Fruit fly (Drosophila melanogaster) whole organism, adult: ENCODE results near the gene CG32708.

Experiments
- CG33017 ChIP-seq: fragments of 200-800 bp; sonication (Bioruptor generic); optimal IDR thresholded peaks from 2 replicates; lab custom pipeline; 2018; ENCODE audit warnings: missing biosample characterization, mild to moderate bottlenecking, missing genetic modification characterization, moderate library complexity
- CG5204 ChIP-seq: fragments of 200-800 bp; sonication (Bioruptor generic); optimal IDR thresholded peaks from 2 replicates; lab custom pipeline; 2016; ENCODE audit warnings: missing biosample characterization, missing genetic modification characterization
- CG7045 ChIP-seq: fragments of 200-800 bp; sonication (Bioruptor generic); optimal IDR thresholded peaks from 2 replicates; lab custom pipeline; 2017; ENCODE audit warnings: missing biosample characterization, mild to moderate bottlenecking, missing genetic modification characterization
- CG7101 ChIP-seq: fragments of 200-800 bp; sonication (Bioruptor generic); optimal IDR thresholded peaks from 2 replicates; lab custom pipeline; 2018; ENCODE audit warnings: missing biosample characterization, mild to moderate bottlenecking, missing genetic modification characterization, moderate library complexity
- Crg-1 ChIP-seq: fragments of 200-800 bp; sonication (Bioruptor generic); optimal IDR thresholded peaks from 2 replicates; lab custom pipeline; 2016; ENCODE audit warnings: missing biosample characterization, missing genetic modification characterization
- Hr96 ChIP-seq: fragments of 200-800 bp; sonication (Bioruptor generic); optimal IDR thresholded peaks from 2 replicates; lab custom pipeline; 2016; ENCODE audit warnings: missing biosample characterization, missing genetic modification characterization
- Mnt ChIP-seq: fragments of 200-800 bp; sonication (Bioruptor generic); optimal IDR thresholded peaks from 2 replicates; lab custom pipeline; 2016; ENCODE audit warnings: missing biosample characterization, mild to moderate bottlenecking, missing genetic modification characterization
- bab1 ChIP-seq: fragments of 200-800 bp; sonication (Bioruptor generic); optimal IDR thresholded peaks from 3 replicates; lab custom pipeline; 2019; ENCODE audit warnings: missing biosample characterization, mild to moderate bottlenecking, missing genetic modification characterization, moderate library complexity
- pad ChIP-seq: fragments of 200-800 bp; sonication (Bioruptor generic); optimal IDR thresholded peaks from 3 replicates; lab custom pipeline; 2017; ENCODE audit warnings: missing biosample characterization, missing genetic modification characterization, mild to moderate bottlenecking, moderate library complexity, missing genetic modification reagents
- toe ChIP-seq: fragments of 200-800 bp; sonication (Bioruptor generic); optimal IDR thresholded peaks from 2 replicates; lab custom pipeline; 2016; ENCODE audit warnings: missing biosample characterization, missing genetic modification characterization

DNA sequence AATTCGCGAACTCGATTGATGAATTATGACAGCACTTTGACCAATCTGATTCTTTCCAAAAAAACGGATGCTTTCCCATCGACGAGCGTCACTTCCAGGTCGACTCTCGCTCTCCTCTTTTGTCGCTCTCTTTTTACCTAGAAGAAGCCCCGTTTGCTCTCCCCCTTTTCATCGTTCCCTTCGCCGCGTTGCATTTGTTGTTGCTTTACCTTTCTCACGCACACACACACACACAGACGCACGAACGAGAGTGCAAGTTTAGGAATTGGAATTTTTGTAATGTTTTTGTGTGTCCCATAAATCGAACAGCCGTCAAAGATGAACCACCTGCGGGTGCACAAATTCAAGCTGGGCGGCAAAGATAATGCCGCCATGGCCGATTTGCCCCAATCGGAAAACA lies 36.8 kb upstream of the CG32708 start:
- no peak for TF ChIP-seq CG5204 (GFP tag; lab: Kevin White, UChicago)
- no peak for TF ChIP-seq Hr96 (GFP tag; lab: Kevin White, UChicago)
- peak; percentile 47 for TF ChIP-seq pad (GFP tag; lab: Kevin White, UChicago)
- TF ChIP-seq Crg-1 (GFP tag; lab: Kevin White, UChicago), result no peak
- TF ChIP-seq Mnt (GFP tag; lab: Kevin White, UChicago), result no peak
- TF ChIP-seq toe (GFP tag; lab: Kevin White, UChicago), result no peak
- TF ChIP-seq bab1 (GFP tag; lab: Kevin White, UChicago), result no peak
- no peak for TF ChIP-seq CG7045
- no peak for TF ChIP-seq CG33017
- no peak for TF ChIP-seq CG7101 (tag; lab: Kevin White, UChicago)
